Worm (Caenorhabditis elegans): Measurements from ENCODE around the gene grl-1.

- TF ChIP-seq mep-1 (tag; optimal IDR thresholded peaks at IDR 0.05) (no peak), ceh-83 (GFP tag; optimal IDR thresholded peaks at IDR 0.05) (no peak), snpc-4 (tag; optimal IDR thresholded peaks at IDR 0.05) (no peak), unc-62 (GFP tag; optimal IDR thresholded peaks at IDR 0.05) (no peak), unc-120 (tag; optimal IDR thresholded peaks at IDR 0.05; ENCODE audit: poor library complexity, severe bottlenecking) (no peak), lsy-2 (tag; optimal IDR thresholded peaks at IDR 0.05) (no peak), mab-5 (tag; optimal IDR thresholded peaks at IDR 0.05) (no peak), M03D4.4 (tag; optimal IDR thresholded peaks at IDR 0.05) (no peak), lin-13 (tag; optimal IDR thresholded peaks at IDR 0.05) (no peak), lin-32 (GFP tag; optimal IDR thresholded peaks at IDR 0.05) (no peak), nhr-12 (tag; optimal IDR thresholded peaks at IDR 0.05) (no peak), nhr-28 (tag; optimal IDR thresholded peaks at IDR 0.05) (no peak), elt-3 (tag; optimal IDR thresholded peaks at IDR 0.05) (no peak), nhr-237 (tag; optimal IDR thresholded peaks at IDR 0.05) (no peak)
Observed at ce11 chrV:5533755-5534154, at the start of gene grl-1.
